Fruit fly (Drosophila melanogaster): ENCODE data around the gene CG14321.

Gene CG14321

dm6 chr3R:17733261-17733660, at the start of gene CG14321 (continued):
- TF ChIP-seq CG18262 (tag; optimal IDR thresholded peaks at IDR 0.05) (no peak), CG12219 (GFP tag; optimal IDR thresholded peaks at IDR 0.05) (no peak), Abd-B (GFP tag; optimal IDR thresholded peaks at IDR 0.05) (no peak), CG7963 (GFP tag; IDR thresholded peaks at IDR 0.05; ENCODE audit: partially characterized antibody) (0 out of 3 replicates have a peak, but pooled peaks have one; percentile 16), CG9932 (GFP tag; IDR thresholded peaks at IDR 0.05) (no peak), CG14050 (GFP tag; IDR thresholded peaks at IDR 0.05) (no peak), sna (GFP tag; IDR thresholded peaks at IDR 0.05; ENCODE audit: partially characterized antibody) (peak; percentile 51), CG14441 (GFP tag; IDR thresholded peaks at IDR 0.05) (no peak), gfzf (GFP tag; optimal IDR thresholded peaks at IDR 0.05) (no peak), Lpt (GFP tag; optimal IDR thresholded peaks at IDR 0.05) (no peak), zfh1 (GFP tag; IDR thresholded peaks at IDR 0.05) (no peak), pzg (GFP tag; optimal IDR thresholded peaks at IDR 0.05) (peak; percentile 33), Bgb (GFP tag; IDR thresholded peaks at IDR 0.05; ENCODE audit: partially characterized antibody) (peak; percentile 73), Ravus (GFP tag; IDR thresholded peaks at IDR 0.05) (no peak), CG1603 (tag; optimal IDR thresholded peaks at IDR 0.05) (peak; percentile 40), z (GFP tag; IDR thresholded peaks at IDR 0.05) (no peak), Xrp1 (GFP tag; IDR thresholded peaks at IDR 0.05) (no peak), CG3281 (GFP tag; optimal IDR thresholded peaks at IDR 0.05) (peak; percentile 5), CG7357 (GFP tag; IDR thresholded peaks at IDR 0.05) (no peak), CG9817 (tag; optimal IDR thresholded peaks at IDR 0.05) (no peak), pan (optimal IDR thresholded peaks at IDR 0.05) (no peak), pan (GFP tag; optimal IDR thresholded peaks at IDR 0.05 in 1 of 2, IDR thresholded peaks at IDR 0.05 in 1 of 2) (no peak), da (GFP tag; optimal IDR thresholded peaks at IDR 0.05) (no peak), bcd (GFP tag; optimal IDR thresholded peaks at IDR 0.05) (no peak), CG7372 (GFP tag; IDR thresholded peaks at IDR 0.05) (no peak), ci (GFP tag; IDR thresholded peaks at IDR 0.05) (no peak), ac (GFP tag; optimal IDR thresholded peaks at IDR 0.05) (no peak), sr (GFP tag; IDR thresholded peaks at IDR 0.05) (no peak), Oaz (GFP tag; IDR thresholded peaks at IDR 0.05) (no peak), Aef1 (GFP tag; IDR thresholded peaks at IDR 0.05) (no peak), Sox102F (GFP tag; optimal IDR thresholded peaks at IDR 0.05) (no peak), CTCF (GFP tag; optimal IDR thresholded peaks at IDR 0.05) (peak; percentile 95), croc (GFP tag; conservative IDR thresholded peaks at IDR 0.05) (no peak), phol (tag; optimal IDR thresholded peaks at IDR 0.05) (peak; percentile 31), CG1792 (GFP tag; optimal IDR thresholded peaks at IDR 0.05) (no peak), sob (GFP tag; IDR thresholded peaks at IDR 0.05) (peak; percentile 28; the same call in 1 of the 2 replicates), hb (GFP tag; IDR thresholded peaks at IDR 0.05; ENCODE audit: partially characterized antibody) (peak; percentile 84), CG34224 (GFP tag; IDR thresholded peaks at IDR 0.05; ENCODE audit: partially characterized antibody) (peak; percentile 18; the same call in 1 of the 3 replicates), CG1233 (GFP tag; optimal IDR thresholded peaks at IDR 0.05) (no peak), esg (GFP tag; conservative IDR thresholded peaks at IDR 0.05) (no peak), CG8944 (GFP tag; optimal IDR thresholded peaks at IDR 0.05) (no peak), CG4707 (GFP tag; optimal IDR thresholded peaks at IDR 0.05) (no peak), dmrt99B (tag; optimal IDR thresholded peaks at IDR 0.05) (no peak), toy (GFP tag; IDR thresholded peaks at IDR 0.05) (no peak), CG14860 (GFP tag; IDR thresholded peaks at IDR 0.05; ENCODE audit: partially characterized antibody) (peak; percentile 88), H15 (GFP tag; IDR thresholded peaks at IDR 0.05) (no peak), CG2199 (GFP tag; IDR thresholded peaks at IDR 0.05) (peak; percentile 66; the same call in 1 of the 3 replicates), twi (tag; optimal IDR thresholded peaks at IDR 0.05) (no peak), rib (GFP tag; IDR thresholded peaks at IDR 0.05) (no peak), mam (GFP tag; optimal IDR thresholded peaks at IDR 0.05) (no peak), MBD-R2 (GFP tag; IDR thresholded peaks at IDR 0.05) (peak; percentile 58; the same call in 1 of the 2 replicates), CG7928 (GFP tag; optimal IDR thresholded peaks at IDR 0.05) (peak; percentile 85), lilli (GFP tag; optimal IDR thresholded peaks at IDR 0.05) (no peak)
